Worm (Caenorhabditis elegans): ENCODE results near the gene inx-10.

DNA sequence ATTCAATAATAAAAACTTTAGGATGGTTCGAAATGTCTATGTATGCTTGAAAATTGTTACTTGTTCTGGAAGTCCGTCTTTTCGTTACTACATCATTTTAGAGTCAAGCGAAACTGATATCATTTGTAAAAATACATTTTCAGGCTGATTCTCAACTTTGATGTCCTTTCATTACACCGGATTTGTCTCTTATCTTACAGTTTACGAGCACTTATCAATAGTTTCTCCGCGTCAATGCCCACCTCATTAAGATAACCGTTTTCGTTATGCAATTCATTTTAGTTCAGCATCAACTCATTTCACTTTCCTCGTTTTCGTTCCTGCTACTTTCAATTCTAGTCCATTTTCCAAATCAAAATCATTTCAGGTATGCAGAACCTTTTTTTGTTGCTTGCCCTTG, 4.6 kb downstream of the inx-10 start, which contains the start of gene asp-2:
- TF ChIP-seq ces-1 (GFP tag; optimal IDR thresholded peaks at IDR 0.05) = no peak
- no peak for TF ChIP-seq nhr-28 (tag; optimal IDR thresholded peaks at IDR 0.05)
- TF ChIP-seq lsy-2 (tag; optimal IDR thresholded peaks at IDR 0.05) = no peak
- TF ChIP-seq sox-4 (tag; optimal IDR thresholded peaks at IDR 0.05) = no peak
- no peak for TF ChIP-seq isw-1 (GFP tag; IDR thresholded peaks at IDR 0.05)
- no peak for TF ChIP-seq hlh-4 (tag; optimal IDR thresholded peaks at IDR 0.05)
- no peak for TF ChIP-seq snpc-4 (tag; optimal IDR thresholded peaks at IDR 0.05)
- no peak for TF ChIP-seq nhr-77 (tag; optimal IDR thresholded peaks at IDR 0.05)
- no peak for TF ChIP-seq nhr-71 (tag; optimal IDR thresholded peaks at IDR 0.05)
- no peak for TF ChIP-seq egl-27 (tag; optimal IDR thresholded peaks at IDR 0.05)
- no peak for TF ChIP-seq jun-1 (tag; optimal IDR thresholded peaks at IDR 0.05)
- no peak for TF ChIP-seq C16A3.4 (tag; optimal IDR thresholded peaks at IDR 0.05)
